Worm (Caenorhabditis elegans): Measurements from ENCODE around the gene nhr-275.

Gene nhr-275

ce11 chrV:2266958-2267357 is at the start of gene nhr-275:
nhr-275 (minus strand) TSS chrV:2267058.
- no peak for TF ChIP-seq unc-62 (GFP tag; optimal IDR thresholded peaks at IDR 0.05)

- no peak for TF ChIP-seq unc-62 (GFP tag; optimal IDR thresholded peaks at IDR 0.05)
Measured at ce11 chrV:2308246-2308645, 41.4 kb upstream of the nhr-275 start.

DNA sequence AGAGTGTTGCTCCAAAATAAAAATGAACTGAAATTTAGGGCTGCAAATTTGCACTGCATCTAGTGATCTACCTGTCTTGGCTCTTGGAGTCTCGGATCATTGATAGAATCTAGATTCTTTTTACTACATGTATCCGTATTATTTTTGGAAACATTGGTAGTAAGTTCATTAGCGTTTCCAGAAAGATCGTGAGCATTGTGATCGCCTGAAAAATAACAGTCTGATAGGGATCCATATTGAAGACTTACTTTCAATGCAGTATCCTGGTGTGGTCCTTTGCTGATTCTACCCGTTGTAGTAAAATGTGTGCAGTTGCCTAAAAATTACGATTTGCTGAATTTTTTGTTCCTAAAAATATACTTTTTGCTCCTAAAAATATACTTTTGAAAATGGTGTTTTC is 39.5 kb upstream of the nhr-275 start:
- no peak for TF ChIP-seq unc-62 (GFP tag; optimal IDR thresholded peaks at IDR 0.05)

- TF ChIP-seq unc-62 (GFP tag; optimal IDR thresholded peaks at IDR 0.05) = no peak
Measured at ce11 chrV:2303775-2304174, 36.9 kb upstream of the nhr-275 start, which contains the start of gene irld-15. irld-15 (minus strand) TSS chrV:2303875.

DNA sequence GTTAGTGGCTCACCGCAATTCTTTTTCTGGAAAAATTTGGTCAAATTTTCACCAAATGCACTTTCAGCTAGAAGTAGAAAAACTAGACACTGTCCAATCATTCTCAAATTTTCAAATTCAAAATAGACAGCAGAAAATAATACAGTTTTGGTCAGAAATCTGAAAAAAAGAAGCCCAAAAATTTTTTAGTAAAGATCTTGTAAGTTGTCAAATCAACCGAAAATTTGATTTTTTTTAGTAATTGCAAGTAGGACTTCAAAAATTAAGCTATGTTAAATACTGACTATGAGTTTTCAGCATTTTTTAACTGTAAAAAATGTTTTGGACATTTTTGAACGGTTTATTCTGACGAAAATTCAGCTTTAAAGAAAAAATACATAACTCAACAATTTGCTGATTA is 34.0 kb upstream of the nhr-275 start, which contains the start of gene Y19D10B.8:
Gene Y19D10B.8, minus strand, starts transcription at position 101 of the 400 bp plus-strand sequence.
- no peak for TF ChIP-seq unc-62 (GFP tag; optimal IDR thresholded peaks at IDR 0.05)

DNA sequence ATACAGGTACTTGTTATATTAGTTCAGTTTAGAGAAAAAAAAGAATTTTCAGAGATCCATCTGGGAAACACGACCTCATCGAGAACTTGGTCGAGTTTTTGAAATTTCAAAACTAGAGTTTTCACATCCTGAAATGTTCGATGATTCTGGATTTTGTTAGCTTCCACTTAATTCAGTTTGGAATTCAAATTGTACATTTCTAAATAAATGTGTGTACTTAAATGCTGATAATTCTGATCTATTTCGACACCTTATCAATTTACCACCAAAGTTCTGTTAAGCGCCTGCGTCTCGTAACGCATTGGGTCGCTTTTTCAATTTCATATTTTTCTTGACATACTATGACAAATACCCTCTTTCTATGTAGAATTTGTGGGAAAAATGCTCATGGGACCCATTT is 27.7 kb upstream of the nhr-275 start, which contains the start of gene nhr-226:
Gene nhr-226, plus strand, starts transcription at position 301 of the 400 bp plus-strand sequence.
- no peak for TF ChIP-seq unc-62 (GFP tag; optimal IDR thresholded peaks at IDR 0.05)

DNA sequence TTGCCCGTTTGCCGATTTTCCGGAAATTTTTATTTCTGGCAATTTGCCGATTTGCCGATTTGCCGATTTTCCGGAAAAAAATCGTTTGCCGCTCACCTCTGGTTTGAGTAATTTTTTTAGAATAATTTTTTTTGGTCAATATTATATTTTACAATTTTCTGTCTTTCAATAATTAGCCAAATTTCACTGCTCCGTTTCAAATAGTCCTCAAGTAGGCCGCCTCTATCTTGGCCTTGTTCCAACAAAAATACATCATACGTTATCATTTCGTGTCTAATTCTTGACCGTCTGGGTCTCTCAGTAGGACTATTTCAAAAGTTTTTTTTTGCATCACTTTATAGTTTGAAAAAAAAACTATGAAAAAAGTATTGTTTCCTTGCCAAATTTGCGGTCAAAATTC is 25.4 kb upstream of the nhr-275 start, which contains the start of gene nhr-115:
Gene nhr-115, plus strand, starts transcription at position 301 of the 400 bp plus-strand sequence.
- no peak for TF ChIP-seq unc-62 (GFP tag; optimal IDR thresholded peaks at IDR 0.05)

ce11 chrV:2290329-2290728 is 23.5 kb upstream of the nhr-275 start, which contains the start of gene nhr-225:
nhr-225 (minus strand) TSS chrV:2290474.
- no peak for TF ChIP-seq unc-62 (GFP tag; optimal IDR thresholded peaks at IDR 0.05)

ce11 chrV:2285107-2285506 is 18.2 kb upstream of the nhr-275 start, which contains the start of gene nhr-227:
nhr-227 (plus strand) TSS chrV:2285432.
- TF ChIP-seq unc-62 (GFP tag; optimal IDR thresholded peaks at IDR 0.05) = no peak

- no peak for TF ChIP-seq unc-62 (GFP tag; optimal IDR thresholded peaks at IDR 0.05)
Measured at ce11 chrV:2281499-2281898, 14.6 kb upstream of the nhr-275 start, which contains the start of gene nhr-228. nhr-228 (plus strand) TSS chrV:2281759.

- TF ChIP-seq unc-62 (GFP tag; optimal IDR thresholded peaks at IDR 0.05) = no peak
Measured at ce11 chrV:2278543-2278942, 11.7 kb upstream of the nhr-275 start, which contains the start of gene fbxa-137. fbxa-137 (plus strand) TSS chrV:2278816.

DNA sequence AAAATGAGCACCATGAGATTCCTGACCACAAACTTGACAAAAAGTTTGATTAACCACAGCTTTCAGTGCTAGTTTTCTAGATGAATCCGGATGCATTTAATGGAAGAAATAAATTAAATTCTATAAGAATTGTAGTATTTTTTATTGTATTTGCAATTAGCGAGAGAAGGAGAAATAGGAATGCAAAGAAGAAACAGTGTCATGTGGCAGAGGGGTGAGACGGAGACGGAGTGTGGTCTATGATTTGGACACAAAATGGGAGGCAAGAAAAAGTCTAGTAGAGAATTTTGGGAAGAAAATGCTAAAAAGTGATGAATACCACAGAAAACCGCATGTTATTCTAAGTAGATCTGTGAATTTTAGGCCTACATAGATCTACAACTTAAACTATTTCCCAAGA is 11.2 kb upstream of the nhr-275 start, which contains the start of gene nhr-59:
Gene nhr-59, minus strand, starts transcription at position 214 of the 400 bp plus-strand sequence.
- TF ChIP-seq unc-62 (GFP tag; optimal IDR thresholded peaks at IDR 0.05) = no peak

- no peak for TF ChIP-seq unc-62 (GFP tag; optimal IDR thresholded peaks at IDR 0.05)
Measured at ce11 chrV:2277260-2277659, 10.4 kb upstream of the nhr-275 start.

- TF ChIP-seq unc-62 (GFP tag; optimal IDR thresholded peaks at IDR 0.05) = no peak
Measured at ce11 chrV:2274253-2274892, 7.5 kb upstream of the nhr-275 start, which contains the start of the genes Y5H2A.4 and abu-4. Y5H2A.4 (minus strand) TSS chrV:2274353. abu-4 (plus strand) TSS chrV:2274842.

- no peak for TF ChIP-seq unc-62 (GFP tag; optimal IDR thresholded peaks at IDR 0.05)
Measured at ce11 chrV:2271750-2272149, 4.9 kb upstream of the nhr-275 start, which contains the start of gene Y5H2A.1. Y5H2A.1 (minus strand) TSS chrV:2271850.

ce11 chrV:2264925-2265324 is 1.9 kb downstream of the nhr-275 start:
- TF ChIP-seq unc-62 (GFP tag; optimal IDR thresholded peaks at IDR 0.05) = no peak

- no peak for TF ChIP-seq unc-62 (GFP tag; optimal IDR thresholded peaks at IDR 0.05)
Measured at ce11 chrV:2264455-2264854, 2.4 kb downstream of the nhr-275 start, which contains the start of gene nhr-183. nhr-183 (minus strand) TSS chrV:2264634.

All from whole organism, dauer.